Worm (Caenorhabditis elegans) whole organism, midembryonic: Measurements from ENCODE around the gene lact-3.

ENCODE experiments used
- T22C8.4 ChIP-seq: fragments of 200-800 bp; sonication (Bioruptor generic); IDR thresholded peaks from 2 replicates; pipeline ENCODE4 v1.3.6; 2022; ENCODE audit warnings: missing genetic modification characterization, missing compliant biosample characterization
- tab-1 ChIP-seq: fragments of 200-800 bp; sonication (Bioruptor generic); IDR thresholded peaks from 2 replicates; pipeline ENCODE4 v1.3.6; 2022; ENCODE audit warnings: missing genetic modification characterization, missing compliant biosample characterization
- ztf-23 ChIP-seq: fragments of 200-800 bp; sonication (Bioruptor generic); IDR thresholded peaks from 2 replicates; pipeline ENCODE4 v1.3.6; 2022; ENCODE audit warnings: missing genetic modification reagents, missing genetic modification characterization, missing compliant biosample characterization
- ztf-29 ChIP-seq: fragments of 200-800 bp; sonication (Bioruptor generic); IDR thresholded peaks from 2 replicates; pipeline ENCODE4 v1.3.6; 2022; ENCODE audit warnings: missing genetic modification reagents, missing genetic modification characterization, missing compliant biosample characterization

ce11 chrII:10680130-10680529 lies 22.6 kb upstream of the lact-3 start:
- TF ChIP-seq ztf-23 (GFP tag; lab: Robert Waterston, UW) (no peak), T22C8.4 (GFP tag; lab: Robert Waterston, UW) (no peak), tab-1 (GFP tag; lab: Robert Waterston, UW) (no peak), ztf-29 (GFP tag; lab: Robert Waterston, UW) (no peak)
